Worm (Caenorhabditis elegans): ENCODE data around the gene rmd-3.

Gene rmd-3

DNA sequence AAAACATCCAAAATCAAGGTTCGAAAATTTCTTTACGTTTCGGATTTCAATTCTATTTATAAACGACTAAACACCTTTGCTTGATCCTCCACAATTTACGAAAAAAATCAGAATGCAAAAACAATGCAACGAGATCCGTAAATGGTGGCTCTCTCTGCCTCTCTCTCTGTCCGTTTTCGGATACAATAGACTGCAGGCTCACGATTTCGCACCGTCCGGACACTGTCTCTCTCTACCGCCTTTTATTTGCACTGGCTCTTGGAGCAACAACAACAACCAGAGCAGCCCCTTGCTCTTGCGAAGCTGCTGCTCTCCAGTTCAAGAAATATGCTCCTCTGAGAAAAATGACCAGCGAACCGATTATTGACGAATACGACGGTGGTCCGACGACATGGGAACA lies 27.2 kb downstream of the rmd-3 start, which contains the start of gene T24F1.7:
Gene T24F1.7, plus strand, starts transcription at position 301 of the 400 bp plus-strand sequence.
- TF ChIP-seq snpc-4 (tag; optimal IDR thresholded peaks at IDR 0.05) (no peak), blmp-1 (tag; optimal IDR thresholded peaks at IDR 0.05) (no peak), M03D4.4 (tag; optimal IDR thresholded peaks at IDR 0.05) (no peak), nhr-2 (tag; optimal IDR thresholded peaks at IDR 0.05) (no peak), elt-1 (tag; optimal IDR thresholded peaks at IDR 0.05; ENCODE audit: borderline replicate concordance, insufficient read depth) (no peak)

DNA sequence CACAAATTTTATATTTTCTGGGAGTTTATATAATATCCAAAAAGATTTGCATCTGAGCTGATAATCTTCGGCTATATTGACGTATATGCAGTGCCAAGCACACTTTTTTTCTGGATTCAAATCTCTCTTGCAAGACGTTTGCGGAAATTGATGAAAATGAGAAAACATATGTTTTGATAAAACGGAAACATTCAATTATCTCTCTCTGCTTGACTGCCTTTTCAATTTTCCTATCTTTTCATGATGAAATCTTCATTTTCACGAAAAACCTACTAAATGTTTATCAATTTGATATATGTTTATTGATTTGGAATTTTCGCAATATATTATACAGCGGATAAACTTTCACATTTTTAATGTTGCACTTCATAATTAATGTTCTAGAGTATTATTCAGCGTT lies 31.5 kb downstream of the rmd-3 start:
- TF ChIP-seq ceh-43 (GFP tag; optimal IDR thresholded peaks at IDR 0.05) (no peak), pha-4 (tag; optimal IDR thresholded peaks at IDR 0.05) (no peak), mab-5 (tag; optimal IDR thresholded peaks at IDR 0.05) (no peak), zip-8 (tag; optimal IDR thresholded peaks at IDR 0.05) (no peak), snpc-4 (tag; optimal IDR thresholded peaks at IDR 0.05) (no peak), unc-62 (GFP tag; optimal IDR thresholded peaks at IDR 0.05) (peak; percentile 5), nhr-237 (tag; optimal IDR thresholded peaks at IDR 0.05) (no peak), unc-120 (tag; optimal IDR thresholded peaks at IDR 0.05; ENCODE audit: poor library complexity, severe bottlenecking) (peak; percentile 23)

- TF ChIP-seq nhr-28 (tag; optimal IDR thresholded peaks at IDR 0.05) (no peak), zip-8 (tag; optimal IDR thresholded peaks at IDR 0.05) (no peak), ceh-43 (GFP tag; optimal IDR thresholded peaks at IDR 0.05) (no peak), unc-39 (tag; optimal IDR thresholded peaks at IDR 0.05) (no peak), nhr-2 (tag; optimal IDR thresholded peaks at IDR 0.05) (no peak), sem-2 (GFP tag; optimal IDR thresholded peaks at IDR 0.05) (no peak), lsy-2 (tag; optimal IDR thresholded peaks at IDR 0.05) (no peak), lin-13 (tag; optimal IDR thresholded peaks at IDR 0.05) (no peak), hlh-1 (tag; optimal IDR thresholded peaks at IDR 0.05) (no peak), sptf-1 (tag; optimal IDR thresholded peaks at IDR 0.05) (no peak), drap-1 (GFP tag; optimal IDR thresholded peaks at IDR 0.05) (no peak), pha-4 (tag; optimal IDR thresholded peaks at IDR 0.05) (no peak), nhr-237 (tag; optimal IDR thresholded peaks at IDR 0.05) (no peak), tbx-8 (GFP tag; optimal IDR thresholded peaks at IDR 0.05) (no peak), snpc-4 (tag; optimal IDR thresholded peaks at IDR 0.05) (no peak)
Observed at ce11 chrII:11307332-11307731, 32.1 kb downstream of the rmd-3 start.

DNA sequence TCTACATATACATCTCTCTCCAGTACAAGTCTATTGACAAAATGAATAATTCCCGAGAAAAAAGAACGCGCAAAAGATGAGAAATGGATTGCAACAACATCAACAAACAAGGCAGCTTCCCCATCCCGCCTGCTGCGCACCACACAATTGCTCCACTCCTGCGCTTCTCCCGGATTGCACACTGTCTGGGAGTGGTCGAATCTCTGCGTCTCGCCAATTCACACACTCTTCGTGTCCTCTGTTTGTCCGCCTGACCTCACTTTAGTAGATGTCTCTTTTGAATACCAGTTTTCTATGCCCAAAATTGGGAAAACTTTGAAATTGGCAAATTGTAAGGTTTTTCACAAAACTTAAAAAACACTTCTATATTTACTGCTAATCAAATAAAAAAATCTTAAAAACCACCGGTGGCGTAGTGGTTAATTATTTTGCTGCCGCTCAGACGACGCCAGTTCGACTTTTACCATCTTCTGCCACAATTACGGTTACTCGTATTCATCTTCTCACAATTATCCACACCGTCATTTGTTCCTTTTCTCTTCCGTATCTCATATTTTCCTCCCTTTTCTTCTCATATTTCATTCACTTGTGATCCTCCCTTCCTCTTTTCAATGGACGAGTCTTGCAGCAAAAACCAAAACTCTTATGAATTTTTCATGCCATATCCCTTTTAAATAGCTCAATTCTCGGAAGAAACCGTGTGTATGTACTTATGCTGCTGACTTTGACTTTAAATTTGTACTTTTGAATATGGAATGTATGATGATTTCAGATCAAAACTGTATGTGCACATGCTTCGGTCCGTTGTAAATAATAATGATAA lies 33.6 kb downstream of the rmd-3 start, which contains the start of gene rsf-1:
Gene rsf-1, plus strand, starts transcription at position 773 of the 823 bp plus-strand sequence.
- peak; percentile 52 for TF ChIP-seq mls-2 (tag; optimal IDR thresholded peaks at IDR 0.05)
- TF ChIP-seq M03D4.4 (tag; optimal IDR thresholded peaks at IDR 0.05) = no peak
- no peak for TF ChIP-seq hlh-1 (tag; optimal IDR thresholded peaks at IDR 0.05)
- no peak for TF ChIP-seq ham-2 (GFP tag; optimal IDR thresholded peaks at IDR 0.05)
- TF ChIP-seq lin-32 (GFP tag; optimal IDR thresholded peaks at IDR 0.05) = no peak
- no peak for TF ChIP-seq flh-1 (GFP tag; optimal IDR thresholded peaks at IDR 0.05)
- no peak for TF ChIP-seq unc-62 (GFP tag; optimal IDR thresholded peaks at IDR 0.05)
- TF ChIP-seq lin-13 (tag; optimal IDR thresholded peaks at IDR 0.05) = no peak
- peak; percentile 85 for TF ChIP-seq pha-4 (tag; optimal IDR thresholded peaks at IDR 0.05)
- no peak for TF ChIP-seq nhr-28 (tag; optimal IDR thresholded peaks at IDR 0.05)
- TF ChIP-seq mab-5 (tag; optimal IDR thresholded peaks at IDR 0.05) = no peak
- no peak for TF ChIP-seq sem-2 (GFP tag; optimal IDR thresholded peaks at IDR 0.05)
- peak; percentile 18 for TF ChIP-seq sptf-1 (tag; optimal IDR thresholded peaks at IDR 0.05)
- TF ChIP-seq elt-3 (tag; optimal IDR thresholded peaks at IDR 0.05) = no peak
- no peak for TF ChIP-seq nhr-12 (tag; optimal IDR thresholded peaks at IDR 0.05)
- TF ChIP-seq ztf-11 (tag; optimal IDR thresholded peaks at IDR 0.05) = no peak
- no peak for TF ChIP-seq nhr-237 (tag; optimal IDR thresholded peaks at IDR 0.05)
- TF ChIP-seq unc-39 (tag; optimal IDR thresholded peaks at IDR 0.05) = peak; percentile 77
- TF ChIP-seq ceh-39 (tag; optimal IDR thresholded peaks at IDR 0.05) = no peak
- no peak for TF ChIP-seq ceh-43 (GFP tag; optimal IDR thresholded peaks at IDR 0.05)
- TF ChIP-seq mep-1 (tag; optimal IDR thresholded peaks at IDR 0.05) = no peak
- TF ChIP-seq nhr-76 (tag; optimal IDR thresholded peaks at IDR 0.05) = no peak
- no peak for TF ChIP-seq cnd-1 (tag; optimal IDR thresholded peaks at IDR 0.05)
- no peak for TF ChIP-seq elt-1 (tag; optimal IDR thresholded peaks at IDR 0.05; ENCODE audit: borderline replicate concordance, insufficient read depth)
- TF ChIP-seq nhr-2 (tag; optimal IDR thresholded peaks at IDR 0.05) = no peak
- TF ChIP-seq ceh-83 (GFP tag; optimal IDR thresholded peaks at IDR 0.05) = no peak
- peak; percentile 17 for TF ChIP-seq drap-1 (GFP tag; optimal IDR thresholded peaks at IDR 0.05)
- TF ChIP-seq lsy-2 (tag; optimal IDR thresholded peaks at IDR 0.05) = no peak
- peak; percentile 48 for TF ChIP-seq ces-1 (GFP tag; optimal IDR thresholded peaks at IDR 0.05)
- no peak for TF ChIP-seq blmp-1 (tag; optimal IDR thresholded peaks at IDR 0.05)
- TF ChIP-seq zip-8 (tag; optimal IDR thresholded peaks at IDR 0.05) = no peak
- no peak for TF ChIP-seq tbx-8 (GFP tag; optimal IDR thresholded peaks at IDR 0.05)
- TF ChIP-seq snpc-4 (tag; optimal IDR thresholded peaks at IDR 0.05) = no peak
- no peak for TF ChIP-seq bed-3 (GFP tag; optimal IDR thresholded peaks at IDR 0.05)
- no peak for TF ChIP-seq unc-120 (tag; optimal IDR thresholded peaks at IDR 0.05; ENCODE audit: poor library complexity, severe bottlenecking)

Data from whole organism, mixed stage, embryonic.